Fruit fly (Drosophila melanogaster) whole organism, embryonic: ENCODE data around the gene Oatp33Eb.

ENCODE experiments used
- B-H1 ChIP-seq: fragments of 200-800 bp; sonication (Bioruptor generic); IDR thresholded peaks from 3 replicates; pipeline ENCODE4 v1.3.6; 2022; ENCODE audit warnings: missing biosample characterization, missing genetic modification characterization
- CG12104 ChIP-seq: fragments of 200-800 bp; sonication (Bioruptor generic); optimal IDR thresholded peaks from 3 replicates; lab custom pipeline; 2016; ENCODE audit warnings: missing biosample characterization, missing genetic modification characterization
- CG12155 ChIP-seq: fragments of 200-800 bp; sonication (Bioruptor generic); optimal IDR thresholded peaks from 3 replicates; lab custom pipeline; 2016; ENCODE audit warnings: missing biosample characterization, missing genetic modification characterization
- CG13123 ChIP-seq: fragments of 200-800 bp; sonication (Bioruptor generic); optimal IDR thresholded peaks from 2 replicates; lab custom pipeline; 2016; ENCODE audit warnings: missing biosample characterization, missing genetic modification characterization
- CG14050 ChIP-seq: fragments of 200-800 bp; sonication (Bioruptor generic); IDR thresholded peaks from 3 replicates; pipeline ENCODE4 v1.3.6; 2022; ENCODE audit warnings: missing biosample characterization, missing genetic modification characterization
- CG17186 ChIP-seq: fragments of 200-800 bp; sonication (Bioruptor generic); optimal IDR thresholded peaks from 3 replicates; lab custom pipeline; 2017; ENCODE audit warnings: missing biosample characterization, missing genetic modification reagents, missing genetic modification characterization
- CG17568 ChIP-seq: fragments of 200-800 bp; sonication (Bioruptor generic); optimal IDR thresholded peaks from 2 replicates; lab custom pipeline; 2018; ENCODE audit warnings: missing biosample characterization, mild to moderate bottlenecking, missing genetic modification characterization, moderate library complexity
- CG17802 ChIP-seq: fragments of 200-800 bp; sonication (Bioruptor generic); optimal IDR thresholded peaks from 2 replicates; lab custom pipeline; 2018; ENCODE audit warnings: missing biosample characterization, mild to moderate bottlenecking, missing genetic modification characterization, moderate library complexity
- CG1832 ChIP-seq: fragments of 200-800 bp; sonication (Bioruptor generic); optimal IDR thresholded peaks from 2 replicates; lab custom pipeline; 2017; ENCODE audit warnings: missing biosample characterization, mild to moderate bottlenecking, missing genetic modification characterization, inconsistent platforms
- CG2889 ChIP-seq: fragments of 200-800 bp; sonication (Bioruptor generic); IDR thresholded peaks from 3 replicates; pipeline ENCODE4 v1.3.6; 2022; ENCODE audit warnings: missing biosample characterization, missing genetic modification characterization
- CG30431 ChIP-seq: fragments of 200-800 bp; sonication (Bioruptor generic); optimal IDR thresholded peaks from 2 replicates; lab custom pipeline; 2017; ENCODE audit warnings: missing biosample characterization, missing genetic modification characterization
- CG31224 ChIP-seq: fragments of 200-800 bp; sonication (Bioruptor generic); IDR thresholded peaks from 2 replicates; pipeline ENCODE4 v1.3.6; 2022; ENCODE audit warnings: missing biosample characterization, missing genetic modification characterization
- CG4360 ChIP-seq: fragments of 200-800 bp; sonication (Bioruptor generic); IDR thresholded peaks from 2 replicates; pipeline ENCODE4 v1.3.6; 2022; ENCODE audit warnings: missing biosample characterization, missing genetic modification characterization
- CG4854 ChIP-seq: fragments of 200-800 bp; sonication (Bioruptor generic); optimal IDR thresholded peaks from 2 replicates; lab custom pipeline; 2016; ENCODE audit warnings: missing biosample characterization, missing genetic modification characterization, inconsistent platforms
- CG6765 ChIP-seq: fragments of 200-800 bp; sonication (Bioruptor generic); optimal IDR thresholded peaks from 3 replicates; lab custom pipeline; 2017; ENCODE audit warnings: missing biosample characterization, mild to moderate bottlenecking, missing genetic modification characterization
- CG6813 ChIP-seq: fragments of 200-800 bp; sonication (Bioruptor generic); optimal IDR thresholded peaks from 2 replicates; lab custom pipeline; 2017; ENCODE audit warnings: missing biosample characterization, missing genetic modification characterization, mild to moderate bottlenecking, moderate library complexity, missing genetic modification reagents
- CG7963 ChIP-seq: fragments of 200-800 bp; sonication (Bioruptor generic); IDR thresholded peaks from 3 replicates; pipeline ENCODE4 v1.3.6; 2022; ENCODE audit warnings: missing biosample characterization, missing genetic modification characterization; ENCODE audit not compliant: partially characterized antibody
- CTCF ChIP-seq: fragments of 200-800 bp; sonication (Bioruptor generic); optimal IDR thresholded peaks from 2 replicates; lab custom pipeline; 2017; ENCODE audit warnings: missing biosample characterization, mild to moderate bottlenecking, missing genetic modification characterization, moderate library complexity
- Dip3 ChIP-seq: fragments of 200-800 bp; sonication (Bioruptor generic); optimal IDR thresholded peaks from 3 replicates; lab custom pipeline; 2016; ENCODE audit warnings: missing biosample characterization, missing genetic modification characterization
- Elba2 ChIP-seq: fragments of 200-800 bp; sonication (Bioruptor generic); optimal IDR thresholded peaks from 3 replicates; lab custom pipeline; 2016; ENCODE audit warnings: missing biosample characterization, missing genetic modification characterization
- GATAe ChIP-seq: fragments of 200-800 bp; sonication (Bioruptor generic); conservative IDR thresholded peaks from 2 replicates; pipeline ENCODE4 v1.3.6; 2022; ENCODE audit warnings: missing biosample characterization, missing genetic modification characterization
- H15 ChIP-seq: fragments of 200-800 bp; sonication (Bioruptor generic); IDR thresholded peaks from 3 replicates; pipeline ENCODE4 v1.3.6; 2022; ENCODE audit warnings: missing biosample characterization, missing genetic modification characterization
- HHEX ChIP-seq: fragments of 200-800 bp; sonication (Bioruptor generic); optimal IDR thresholded peaks from 3 replicates; lab custom pipeline; 2017; ENCODE audit warnings: missing biosample characterization, mild to moderate bottlenecking, missing genetic modification characterization, missing genetic modification reagents
- HLHmδ ChIP-seq: fragments of 200-800 bp; sonication (Bioruptor generic); optimal IDR thresholded peaks from 2 replicates; lab custom pipeline; 2018; ENCODE audit warnings: missing biosample characterization, mild to moderate bottlenecking, missing genetic modification characterization, moderate library complexity
- Hmr ChIP-seq: fragments of 200-800 bp; sonication (Bioruptor generic); optimal IDR thresholded peaks from 3 replicates; lab custom pipeline; 2017; ENCODE audit warnings: mild to moderate bottlenecking, missing biosample characterization, missing genetic modification reagents, missing genetic modification characterization
- Mes4 ChIP-seq: fragments of 200-800 bp; sonication (Bioruptor generic); optimal IDR thresholded peaks from 2 replicates; lab custom pipeline; 2016; ENCODE audit warnings: missing biosample characterization, missing genetic modification characterization
- Nf-YB ChIP-seq: fragments of 200-800 bp; sonication (Bioruptor generic); optimal IDR thresholded peaks from 3 replicates; lab custom pipeline; 2019; ENCODE audit warnings: missing biosample characterization, mild to moderate bottlenecking, missing genetic modification characterization, moderate library complexity
- Opbp ChIP-seq: fragments of 200-800 bp; sonication (Bioruptor generic); IDR thresholded peaks from 3 replicates; pipeline ENCODE4 v1.3.6; 2022; ENCODE audit warnings: missing biosample characterization, missing genetic modification characterization; ENCODE audit not compliant: partially characterized antibody
- Rx ChIP-seq: fragments of 200-800 bp; sonication (Bioruptor generic); IDR thresholded peaks from 2 replicates; pipeline ENCODE4 v1.3.6; 2022; ENCODE audit warnings: missing biosample characterization, missing genetic modification characterization
- Sin3A ChIP-seq: fragments of >200 bp; optimal IDR thresholded peaks from 2 replicates; lab custom pipeline; 2018
- Stat92E ChIP-seq, 3 experiments: fragments of >200 bp in 2 of 3; fragments of 200-800 bp in 1 of 3; sonication (Bioruptor generic) in 1 of 3; optimal IDR thresholded peaks; 2 replicates each; lab custom pipeline; 2017 to 2019; ENCODE audit warnings: missing biosample characterization in 3 of 3, missing genetic modification characterization in 3 of 3, mild to moderate bottlenecking in 1 of 3, moderate library complexity in 1 of 3
- Xbp1 ChIP-seq: fragments of 200-800 bp; sonication (Bioruptor generic); optimal IDR thresholded peaks from 3 replicates; lab custom pipeline; 2016; ENCODE audit warnings: missing biosample characterization, mild to moderate bottlenecking, missing genetic modification characterization
- abd-A ChIP-seq: fragments of 200-800 bp; sonication (Bioruptor generic); optimal IDR thresholded peaks from 3 replicates; lab custom pipeline; 2019; ENCODE audit warnings: missing biosample characterization, mild to moderate bottlenecking, missing genetic modification characterization, moderate library complexity
- ap ChIP-seq: fragments of 200-800 bp; sonication (Bioruptor generic); IDR thresholded peaks from 2 replicates; pipeline ENCODE4 v1.3.6; 2022; ENCODE audit warnings: missing biosample characterization, missing genetic modification characterization
- cg ChIP-seq: fragments of 200-800 bp; sonication (Bioruptor generic); optimal IDR thresholded peaks from 3 replicates; lab custom pipeline; 2019; ENCODE audit warnings: missing biosample characterization, mild to moderate bottlenecking, missing genetic modification characterization, moderate library complexity
- da ChIP-seq: fragments of 200-800 bp; sonication (Bioruptor generic); optimal IDR thresholded peaks from 2 replicates; lab custom pipeline; 2016; ENCODE audit warnings: missing biosample characterization, missing genetic modification characterization
- inv ChIP-seq: fragments of 200-800 bp; sonication (Bioruptor generic); IDR thresholded peaks from 2 replicates; pipeline ENCODE4 v1.3.6; 2022; ENCODE audit warnings: missing biosample characterization, missing genetic modification characterization; ENCODE audit not compliant: partially characterized antibody
- jing ChIP-seq: fragments of 200-800 bp; sonication (Bioruptor generic); optimal IDR thresholded peaks from 2 replicates; lab custom pipeline; 2018; ENCODE audit warnings: missing biosample characterization, mild to moderate bottlenecking, missing genetic modification characterization
- nerfin-1 ChIP-seq: fragments of 200-800 bp; sonication (Bioruptor generic); optimal IDR thresholded peaks from 3 replicates; lab custom pipeline; 2019; ENCODE audit warnings: missing biosample characterization, mild to moderate bottlenecking, missing genetic modification characterization, moderate library complexity
- nom ChIP-seq: fragments of 200-800 bp; sonication (Bioruptor generic); optimal IDR thresholded peaks from 2 replicates; lab custom pipeline; 2017; ENCODE audit warnings: missing biosample characterization, missing genetic modification characterization, mild to moderate bottlenecking, moderate library complexity, missing genetic modification reagents
- onecut ChIP-seq: fragments of 200-800 bp; sonication (Bioruptor generic); IDR thresholded peaks from 2 replicates; pipeline ENCODE4 v1.3.6; 2022; ENCODE audit warnings: missing biosample characterization, missing genetic modification characterization
- org-1 ChIP-seq: fragments of 200-800 bp; sonication (Bioruptor generic); optimal IDR thresholded peaks from 2 replicates; lab custom pipeline; 2017; ENCODE audit warnings: missing biosample characterization, missing genetic modification characterization
- pita ChIP-seq: fragments of 200-800 bp; sonication (Bioruptor generic); optimal IDR thresholded peaks from 2 replicates; lab custom pipeline; 2017; ENCODE audit warnings: missing biosample characterization, mild to moderate bottlenecking, missing genetic modification characterization
- pnt ChIP-seq: fragments of 200-800 bp; sonication (Bioruptor generic); optimal IDR thresholded peaks from 3 replicates; lab custom pipeline; 2016; ENCODE audit warnings: missing biosample characterization, missing genetic modification characterization
- ranshi ChIP-seq: fragments of 200-800 bp; sonication (Bioruptor generic); IDR thresholded peaks from 2 replicates; pipeline ENCODE4 v1.3.6; 2022; ENCODE audit warnings: missing biosample characterization, missing genetic modification characterization
- sisA ChIP-seq: fragments of 200-800 bp; sonication (Bioruptor generic); IDR thresholded peaks from 2 replicates; pipeline ENCODE4 v1.3.6; 2022; ENCODE audit warnings: missing biosample characterization, missing genetic modification characterization
- sug ChIP-seq: fragments of 200-800 bp; optimal IDR thresholded peaks from 2 replicates; lab custom pipeline; 2019; ENCODE audit warnings: missing biosample characterization, mild to moderate bottlenecking, missing genetic modification characterization, moderate library complexity
- tll ChIP-seq, 2 experiments: fragments of 200-800 bp in 1 of 2; fragments of >200 bp in 1 of 2; sonication (Bioruptor generic) in 1 of 2; optimal IDR thresholded peaks; 2 replicates each; lab custom pipeline; 2017 to 2019; ENCODE audit warnings: missing biosample characterization in 2 of 2, missing genetic modification characterization in 2 of 2, mild to moderate bottlenecking in 1 of 2, moderate library complexity in 1 of 2
- vvl ChIP-seq: fragments of 200-800 bp; sonication (Bioruptor generic); IDR thresholded peaks from 2 replicates; pipeline ENCODE4 v1.3.6; 2022; ENCODE audit warnings: missing biosample characterization, missing genetic modification characterization
- yki ChIP-seq: fragments of >200 bp; optimal IDR thresholded peaks from 3 replicates; lab custom pipeline; 2018

Gene Oatp33Eb

DNA sequence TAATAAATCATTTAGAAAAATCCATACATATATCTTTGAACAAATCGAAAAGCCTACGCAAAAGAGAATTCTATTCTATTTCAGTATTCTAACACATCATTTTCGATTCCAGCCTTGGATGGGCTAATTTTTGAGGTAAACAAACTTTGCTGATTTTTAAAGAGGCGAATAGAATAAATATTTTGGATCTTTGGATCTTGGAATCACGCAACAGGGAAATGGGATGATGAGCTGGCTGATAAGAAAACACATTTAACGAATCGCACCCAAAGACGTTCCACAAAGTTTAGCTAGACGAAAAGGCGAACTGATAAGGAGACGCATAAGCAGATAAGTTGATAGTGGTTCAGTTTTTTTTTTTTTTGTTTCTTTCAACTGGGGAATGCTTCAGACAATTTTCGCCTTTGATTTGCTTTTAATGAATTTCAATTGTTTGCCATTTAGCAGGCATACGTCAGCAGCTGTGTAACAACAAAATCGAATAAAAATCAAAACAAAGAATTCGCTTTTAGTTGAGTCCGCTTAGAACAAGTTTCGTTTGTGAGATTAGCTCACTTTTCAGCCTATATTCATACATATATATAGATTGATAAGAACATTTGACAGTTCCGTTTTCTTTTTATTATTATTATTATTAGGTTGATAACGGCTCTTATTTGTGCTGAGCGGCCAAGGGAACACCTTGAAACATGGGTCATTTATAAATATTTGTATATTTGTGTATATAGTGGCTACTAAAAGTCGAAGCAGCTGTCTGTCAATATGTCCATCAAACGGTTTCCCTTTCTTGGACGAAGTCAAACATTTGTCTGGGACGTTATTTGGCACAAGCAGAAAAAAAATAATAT is 17.1 kb downstream of the Oatp33Eb start (continued):
- no peak for TF ChIP-seq GATAe
- no peak for TF ChIP-seq sisA
- no peak for TF ChIP-seq CTCF (GFP tag; lab: Kevin White, UChicago)
- no peak; the same call in 2 of the 3 replicates for TF ChIP-seq B-H1 (GFP tag; lab: Robert Waterston, UW)
- TF ChIP-seq nom (GFP tag; lab: Kevin White, UChicago): no peak
- TF ChIP-seq CG2889 (GFP tag; lab: Robert Waterston, UW): no peak
- no peak for TF ChIP-seq Opbp (GFP tag; lab: Robert Waterston, UW)
- TF ChIP-seq pita (GFP tag; lab: Kevin White, UChicago): no peak
- no peak for TF ChIP-seq CG6765 (GFP tag; lab: Kevin White, UChicago)
- TF ChIP-seq da (GFP tag; lab: Kevin White, UChicago): no peak
- TF ChIP-seq cg: no peak
- no peak for TF ChIP-seq tll (GFP tag; optimal IDR thresholded peaks at IDR 0.05; lab: Kevin White, UChicago)
- no peak for TF ChIP-seq org-1 (GFP tag; lab: Kevin White, UChicago)
- TF ChIP-seq inv: no peak
- no peak for TF ChIP-seq HLHmδ (GFP tag; lab: Kevin White, UChicago)
- TF ChIP-seq CG12104 (GFP tag; lab: Kevin White, UChicago): no peak
- TF ChIP-seq CG14050 (GFP tag; lab: Robert Waterston, UW): no peak
- TF ChIP-seq CG13123 (GFP tag; lab: Kevin White, UChicago): no peak
- TF ChIP-seq CG4360 (GFP tag; lab: Robert Waterston, UW): no peak
- TF ChIP-seq Elba2: no peak
- no peak for TF ChIP-seq Stat92E (GFP tag; optimal IDR thresholded peaks at IDR 0.05; lab: Kevin White, UChicago)
- no peak for TF ChIP-seq CG12155 (GFP tag; lab: Kevin White, UChicago)
- no peak for TF ChIP-seq jing (GFP tag; lab: Kevin White, UChicago)
- no peak for TF ChIP-seq nerfin-1 (tag; lab: Kevin White, UChicago)
- no peak for TF ChIP-seq Sin3A (lab: Kevin White, UChicago)
- no peak for TF ChIP-seq Xbp1 (GFP tag; lab: Kevin White, UChicago)
- no peak for TF ChIP-seq Dip3 (GFP tag; lab: Kevin White, UChicago)
- TF ChIP-seq CG17802 (tag; lab: Kevin White, UChicago): no peak
- TF ChIP-seq Nf-YB (GFP tag; lab: Kevin White, UChicago): no peak
- no peak for TF ChIP-seq CG31224 (GFP tag; lab: Robert Waterston, UW)
- no peak for TF ChIP-seq Mes4 (GFP tag; lab: Kevin White, UChicago)
- 0 out of 2 replicates have a peak, but pooled peaks have one; percentile 17 for TF ChIP-seq onecut (GFP tag; lab: Robert Waterston, UW)
- no peak for TF ChIP-seq pnt (GFP tag; lab: Kevin White, UChicago)
- peak; percentile 70 for TF ChIP-seq CG6813
- no peak for TF ChIP-seq CG7963
- TF ChIP-seq CG30431 (GFP tag; lab: Kevin White, UChicago): no peak
- no peak for TF ChIP-seq H15
- peak; percentile 56 for TF ChIP-seq sug (tag; lab: Kevin White, UChicago)
- TF ChIP-seq yki (lab: Kevin White, UChicago): no peak
- peak; percentile 61 for TF ChIP-seq Hmr (GFP tag; lab: Kevin White, UChicago)
- TF ChIP-seq abd-A: no peak
- no peak for TF ChIP-seq CG1832
- TF ChIP-seq CG17568 (GFP tag; lab: Kevin White, UChicago): peak; percentile 45
- no peak for TF ChIP-seq vvl
- TF ChIP-seq ap (GFP tag; lab: Robert Waterston, UW): no peak
- TF ChIP-seq CG17186: no peak
- TF ChIP-seq Rx (GFP tag; lab: Robert Waterston, UW): no peak
- no peak for TF ChIP-seq ranshi (GFP tag; lab: Robert Waterston, UW)
- no peak for TF ChIP-seq CG4854 (GFP tag; lab: Kevin White, UChicago)
- TF ChIP-seq HHEX (GFP tag; lab: Kevin White, UChicago): peak; percentile 23
